Worm (Caenorhabditis elegans) whole organism, L2 larva: ENCODE data around the gene F59A6.10.

Experiments
- C34F6.9 ChIP-seq: fragments of 150-350 bp; optimal IDR thresholded peaks from 2 replicates; lab custom pipeline; 2014; ENCODE audit warnings: missing biosample characterization, missing genetic modification characterization
- R02D3.7 ChIP-seq: fragments of 150-350 bp; optimal IDR thresholded peaks from 2 replicates; lab custom pipeline; 2014; ENCODE audit warnings: missing biosample characterization, missing genetic modification characterization
- Y55F3AM.14 ChIP-seq: fragments of 200-800 bp; sonication (Bioruptor generic); optimal IDR thresholded peaks from 2 replicates; lab custom pipeline; 2018; ENCODE audit warnings: mild to moderate bottlenecking, missing genetic modification characterization, missing compliant biosample characterization
- ZK546.5 ChIP-seq: sonication (generic microtip); optimal IDR thresholded peaks from 2 replicates; lab custom pipeline; 2017; ENCODE audit warnings: missing biosample characterization, missing genetic modification characterization
- alr-1 ChIP-seq: fragments of 150-350 bp; optimal IDR thresholded peaks from 2 replicates; lab custom pipeline; 2014; ENCODE audit warnings: missing biosample characterization, missing genetic modification characterization
- aly-2 ChIP-seq: fragments of 150-350 bp; optimal IDR thresholded peaks from 2 replicates; lab custom pipeline; 2014; ENCODE audit warnings: missing biosample characterization, missing genetic modification characterization
- ama-1 ChIP-seq: fragments of 150-350 bp; optimal IDR thresholded peaks from 2 replicates; lab custom pipeline; 2018; ENCODE audit warnings: inconsistent platforms
- blmp-1 ChIP-seq: sonication (generic microtip); optimal IDR thresholded peaks from 2 replicates; lab custom pipeline; 2017; ENCODE audit warnings: missing genetic modification characterization, mild to moderate bottlenecking, missing compliant biosample characterization, antibody characterized with exemption, moderate library complexity; ENCODE audit not compliant: insufficient read depth
- dmd-4 ChIP-seq: sonication (generic microtip); optimal IDR thresholded peaks from 2 replicates; lab custom pipeline; 2017; ENCODE audit warnings: missing biosample characterization, missing genetic modification characterization
- egl-27 ChIP-seq: sonication (generic microtip); optimal IDR thresholded peaks from 3 replicates; lab custom pipeline; 2017; ENCODE audit warnings: missing biosample characterization, missing genetic modification reagents, missing genetic modification characterization
- elt-1 ChIP-seq: fragments of 150-350 bp; optimal IDR thresholded peaks from 2 replicates; lab custom pipeline; 2014; ENCODE audit warnings: missing biosample characterization, missing genetic modification characterization
- fos-1 ChIP-seq: fragments of 150-350 bp; optimal IDR thresholded peaks from 2 replicates; lab custom pipeline; 2014; ENCODE audit warnings: missing biosample characterization, missing genetic modification characterization
- lin-11 ChIP-seq: fragments of 150-350 bp; sonication (generic microtip); optimal IDR thresholded peaks from 2 replicates; lab custom pipeline; 2014; ENCODE audit warnings: missing biosample characterization, missing genetic modification characterization, inconsistent platforms, mixed read lengths
- lin-13 ChIP-seq: fragments of 150-350 bp; optimal IDR thresholded peaks from 2 replicates; lab custom pipeline; 2014; ENCODE audit warnings: missing biosample characterization, missing genetic modification reagents, missing genetic modification characterization
- lin-39 ChIP-seq: fragments of 150-350 bp; optimal IDR thresholded peaks from 2 replicates; lab custom pipeline; 2014; ENCODE audit warnings: missing biosample characterization, missing genetic modification reagents, missing genetic modification characterization
- lsy-2 ChIP-seq, 2 experiments: fragments of 150-350 bp in 1 of 2; sonication (generic microtip) in 1 of 2; optimal IDR thresholded peaks; 2 replicates each; lab custom pipeline; 2014 to 2017; ENCODE audit warnings: missing biosample characterization in 2 of 2, missing genetic modification characterization in 2 of 2
- mab-5 ChIP-seq: fragments of 150-350 bp; optimal IDR thresholded peaks from 2 replicates; lab custom pipeline; 2014; ENCODE audit warnings: missing biosample characterization, missing genetic modification characterization
- nhr-10 ChIP-seq: sonication (generic microtip); optimal IDR thresholded peaks from 2 replicates; lab custom pipeline; 2017; ENCODE audit warnings: missing biosample characterization, missing genetic modification characterization
- nhr-11 ChIP-seq: fragments of 150-350 bp; optimal IDR thresholded peaks from 2 replicates; lab custom pipeline; 2014; ENCODE audit warnings: missing biosample characterization, missing genetic modification characterization
- nhr-129 ChIP-seq: fragments of 150-350 bp; optimal IDR thresholded peaks from 2 replicates; lab custom pipeline; 2014; ENCODE audit warnings: missing biosample characterization, missing genetic modification characterization
- nhr-21 ChIP-seq: fragments of 150-350 bp; optimal IDR thresholded peaks from 2 replicates; lab custom pipeline; 2014; ENCODE audit warnings: missing biosample characterization, missing genetic modification characterization
- nhr-23 ChIP-seq: fragments of 150-350 bp; optimal IDR thresholded peaks from 2 replicates; lab custom pipeline; 2014; ENCODE audit warnings: missing biosample characterization, missing genetic modification reagents, missing genetic modification characterization
- nhr-237 ChIP-seq: fragments of 150-350 bp; optimal IDR thresholded peaks from 2 replicates; lab custom pipeline; 2014; ENCODE audit warnings: missing biosample characterization, missing genetic modification characterization
- nhr-25 ChIP-seq: fragments of 150-350 bp; sonication (generic microtip); optimal IDR thresholded peaks from 3 replicates; lab custom pipeline; 2014; ENCODE audit warnings: missing biosample characterization, missing genetic modification characterization
- nhr-6 ChIP-seq: fragments of 150-350 bp; optimal IDR thresholded peaks from 2 replicates; lab custom pipeline; 2014; ENCODE audit warnings: missing biosample characterization, missing genetic modification characterization
- nhr-77 ChIP-seq: fragments of 150-350 bp; optimal IDR thresholded peaks from 2 replicates; lab custom pipeline; 2014; ENCODE audit warnings: missing biosample characterization, missing genetic modification characterization
- peb-1 ChIP-seq: fragments of 150-350 bp; optimal IDR thresholded peaks from 2 replicates; lab custom pipeline; 2014; ENCODE audit warnings: missing biosample characterization, missing genetic modification characterization
- sem-4 ChIP-seq: fragments of 150-350 bp; optimal IDR thresholded peaks from 2 replicates; lab custom pipeline; 2014; ENCODE audit warnings: missing biosample characterization, missing genetic modification reagents, missing genetic modification characterization
- skn-1 ChIP-seq: sonication (generic microtip); optimal IDR thresholded peaks from 2 replicates; lab custom pipeline; 2017; ENCODE audit warnings: missing biosample characterization, missing genetic modification characterization
- sma-3 ChIP-seq: sonication (generic microtip); optimal IDR thresholded peaks from 2 replicates; lab custom pipeline; 2016; ENCODE audit warnings: missing genetic modification reagents, missing genetic modification characterization, missing compliant biosample characterization
- sma-9 ChIP-seq, 2 experiments: fragments of 150-350 bp in 1 of 2; sonication (generic microtip) in 1 of 2; optimal IDR thresholded peaks; 2 replicates each; lab custom pipeline; 2014 to 2016; ENCODE audit warnings: missing genetic modification characterization in 2 of 2, mild to moderate bottlenecking in 1 of 2, missing biosample characterization in 1 of 2, missing compliant biosample characterization in 1 of 2, missing genetic modification reagents in 1 of 2, moderate library complexity in 1 of 2
- unc-39 ChIP-seq: fragments of 150-350 bp; optimal IDR thresholded peaks from 2 replicates; lab custom pipeline; 2014; ENCODE audit warnings: missing biosample characterization, missing genetic modification characterization
- unc-55 ChIP-seq: fragments of 150-350 bp; sonication (generic microtip); optimal IDR thresholded peaks from 3 replicates; lab custom pipeline; 2014; ENCODE audit warnings: missing biosample characterization, missing genetic modification reagents, missing genetic modification characterization
- unc-62 ChIP-seq: fragments of 150-350 bp; optimal IDR thresholded peaks from 2 replicates; lab custom pipeline; 2014; ENCODE audit warnings: missing biosample characterization, missing genetic modification reagents, missing genetic modification characterization
- zag-1 ChIP-seq: fragments of 150-350 bp; optimal IDR thresholded peaks from 2 replicates; lab custom pipeline; 2014; ENCODE audit warnings: missing biosample characterization, missing genetic modification characterization
- ztf-1 ChIP-seq: fragments of 200-800 bp; sonication (Bioruptor generic); conservative IDR thresholded peaks from 2 replicates; pipeline ENCODE4 v1.3.6; 2022; ENCODE audit warnings: missing genetic modification characterization, missing compliant biosample characterization
- ztf-11 ChIP-seq: sonication (generic microtip); optimal IDR thresholded peaks from 2 replicates; lab custom pipeline; 2017; ENCODE audit warnings: missing biosample characterization, missing genetic modification characterization
- ztf-4 ChIP-seq: fragments of 150-350 bp; optimal IDR thresholded peaks from 2 replicates; lab custom pipeline; 2014; ENCODE audit warnings: missing biosample characterization, missing genetic modification characterization

Gene F59A6.10

DNA sequence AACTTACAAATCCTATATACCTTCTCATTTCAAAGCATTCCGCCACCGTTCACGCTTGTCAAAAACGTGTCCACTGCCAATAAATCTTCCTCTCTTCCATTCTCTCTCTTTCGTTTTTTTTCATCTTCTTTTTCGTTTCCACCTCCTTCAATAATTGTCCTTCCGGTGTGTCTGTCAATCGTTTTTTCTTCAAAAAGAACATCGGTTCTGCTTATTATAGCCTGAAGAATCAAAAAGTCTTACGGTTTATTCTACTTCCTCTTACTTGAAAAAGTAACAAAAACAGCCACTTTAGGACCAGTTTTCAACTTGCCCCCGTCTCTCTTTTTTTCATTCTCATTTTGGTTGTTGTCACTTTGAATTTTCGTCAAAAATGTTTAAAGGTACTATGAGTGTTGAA, 45.5 kb downstream of the F59A6.10 start (continued):
- no peak for TF ChIP-seq unc-62 (GFP tag; lab: Kevin White, UChicago)
- TF ChIP-seq skn-1 (tag; lab: Kevin White, UChicago) = no peak
- peak; percentile 4 for TF ChIP-seq nhr-6
- peak; percentile 21 for TF ChIP-seq sma-3 (GFP tag; lab: Kevin White, UChicago)
- TF ChIP-seq nhr-237 (tag; lab: Kevin White, UChicago) = no peak
- TF ChIP-seq blmp-1 (tag; lab: Kevin White, UChicago) = peak; percentile 22
- no peak for TF ChIP-seq lin-11 (tag; lab: Kevin White, UChicago)
- TF ChIP-seq ZK546.5 (tag; lab: Kevin White, UChicago) = no peak
- TF ChIP-seq ztf-4 (tag; lab: Kevin White, UChicago) = no peak
- TF ChIP-seq unc-39 = no peak
- peak in 1 of 2 experiments; percentile 29 for TF ChIP-seq lsy-2 (tag; optimal IDR thresholded peaks at IDR 0.05; lab: Kevin White, UChicago)
- TF ChIP-seq aly-2 (tag; lab: Kevin White, UChicago) = no peak
- TF ChIP-seq peb-1 (tag; lab: Kevin White, UChicago) = no peak
- TF ChIP-seq nhr-10 (tag; lab: Kevin White, UChicago) = no peak
- TF ChIP-seq zag-1 (tag; lab: Kevin White, UChicago) = no peak
- no peak for TF ChIP-seq nhr-11 (tag; lab: Kevin White, UChicago)
- no peak for TF ChIP-seq R02D3.7 (tag; lab: Kevin White, UChicago)
- peak; percentile 84 for TF ChIP-seq nhr-25 (tag; lab: Kevin White, UChicago)
- no peak for TF ChIP-seq Y55F3AM.14 (GFP tag; lab: Kevin White, UChicago)
- TF ChIP-seq ama-1 (lab: Kevin White, UChicago) = no peak
- peak; percentile 62 for TF ChIP-seq mab-5 (tag; lab: Kevin White, UChicago)

DNA sequence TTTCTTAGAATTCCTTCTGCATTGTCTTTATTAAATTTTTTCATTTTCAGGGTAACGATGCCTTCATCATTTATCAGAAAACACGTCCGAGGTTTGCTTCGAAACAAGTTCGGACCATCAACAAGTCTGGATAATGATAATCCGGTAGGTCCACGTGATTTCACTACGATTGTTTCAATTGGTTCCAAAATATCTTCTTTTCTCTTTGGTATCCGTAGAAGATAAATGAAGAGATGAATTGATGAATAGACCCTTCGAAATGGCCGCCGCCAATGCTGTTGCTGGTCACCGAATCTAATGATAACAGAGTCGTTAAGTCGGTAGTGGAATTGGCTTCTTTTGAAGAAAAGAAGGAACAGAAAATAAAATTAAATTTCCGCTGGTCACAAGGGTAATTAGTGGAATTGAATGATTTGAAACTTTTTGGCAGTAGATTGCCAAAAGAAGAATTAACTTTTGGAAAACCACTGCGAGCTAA, 46.1 kb downstream of the F59A6.10 start, which contains the start of gene F33G12.6:
Gene F33G12.6 (plus strand): TSS at position 51 of the 478 bp plus-strand sequence.
- no peak for TF ChIP-seq nhr-23 (tag; lab: Kevin White, UChicago)
- no peak for TF ChIP-seq zag-1 (tag; lab: Kevin White, UChicago)
- no peak for TF ChIP-seq R02D3.7 (tag; lab: Kevin White, UChicago)
- TF ChIP-seq sma-9 (GFP tag; optimal IDR thresholded peaks at IDR 0.05; lab: Kevin White, UChicago) = no peak
- TF ChIP-seq sma-9 (tag; optimal IDR thresholded peaks at IDR 0.05; lab: Kevin White, UChicago) = no peak
- no peak for TF ChIP-seq mab-5 (tag; lab: Kevin White, UChicago)
- no peak for TF ChIP-seq lin-13
- TF ChIP-seq nhr-25 (tag; lab: Kevin White, UChicago) = no peak
- TF ChIP-seq sem-4 (tag; lab: Kevin White, UChicago) = no peak
- TF ChIP-seq unc-55 (GFP tag; lab: Kevin White, UChicago) = no peak
- TF ChIP-seq ztf-11 (tag; lab: Kevin White, UChicago) = no peak
- TF ChIP-seq ztf-4 (tag; lab: Kevin White, UChicago) = no peak
- peak; percentile 28 for TF ChIP-seq nhr-129 (tag; lab: Kevin White, UChicago)
- TF ChIP-seq lsy-2 (tag; optimal IDR thresholded peaks at IDR 0.05; lab: Kevin White, UChicago) = peak in 1 of 2 experiments; percentile 31
- no peak for TF ChIP-seq aly-2 (tag; lab: Kevin White, UChicago)
- no peak for TF ChIP-seq ztf-1 (GFP tag; lab: Robert Waterston, UW)
- no peak for TF ChIP-seq nhr-6
- TF ChIP-seq, all 48 proteins: peak for 2

DNA sequence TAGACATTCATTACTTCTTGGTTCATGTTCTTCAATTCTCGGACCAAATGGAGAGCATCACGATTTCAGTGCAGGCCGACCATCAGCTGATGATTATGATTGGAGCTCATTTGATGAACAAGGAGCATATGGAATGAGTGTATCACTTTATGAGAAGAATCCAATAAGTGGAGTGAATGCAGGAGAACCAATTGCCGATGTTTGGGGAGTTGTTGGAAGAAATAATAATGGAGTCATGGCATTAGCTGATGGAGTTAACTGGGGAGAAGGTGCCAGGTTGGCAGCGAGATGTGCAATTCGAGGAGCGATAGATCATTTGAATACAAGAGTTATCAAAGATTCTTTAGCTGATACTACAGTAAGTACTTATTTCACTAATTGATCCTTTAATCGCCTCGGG, 47.0 kb downstream of the F59A6.10 start:
- TF ChIP-seq alr-1 (no peak), lin-11 (tag; lab: Kevin White, UChicago) (no peak), sma-3 (GFP tag; lab: Kevin White, UChicago) (no peak), nhr-77 (tag; lab: Kevin White, UChicago) (no peak), nhr-21 (tag; lab: Kevin White, UChicago) (no peak), lin-39 (no peak), ztf-4 (tag; lab: Kevin White, UChicago) (no peak), blmp-1 (tag; lab: Kevin White, UChicago) (no peak), nhr-237 (tag; lab: Kevin White, UChicago) (no peak), egl-27 (tag; lab: Kevin White, UChicago) (no peak), fos-1 (tag; lab: Kevin White, UChicago) (no peak), dmd-4 (tag; lab: Kevin White, UChicago) (no peak), nhr-25 (tag; lab: Kevin White, UChicago) (no peak), unc-39 (no peak), mab-5 (tag; lab: Kevin White, UChicago) (no peak), elt-1 (no peak), zag-1 (tag; lab: Kevin White, UChicago) (no peak), nhr-23 (tag; lab: Kevin White, UChicago) (no peak), ZK546.5 (tag; lab: Kevin White, UChicago) (no peak), C34F6.9 (tag; lab: Kevin White, UChicago) (no peak)
